Fruit fly (Drosophila melanogaster) whole organism, pupa: ENCODE data around the gene CG13728.
A peak's percentile ranks its signal among the peaks of the same experiment; 100 is the strongest.

ENCODE experiments used
- CG10348 ChIP-seq: fragments of 200-800 bp; sonication (Bioruptor generic); IDR thresholded peaks from 2 replicates; pipeline ENCODE4 v1.3.6; 2022; ENCODE audit warnings: missing biosample characterization, missing genetic modification characterization
- CG12605 ChIP-seq: fragments of 200-800 bp; sonication (Bioruptor generic); IDR thresholded peaks from 2 replicates; pipeline ENCODE4 v1.3.6; 2022; ENCODE audit warnings: missing biosample characterization, missing genetic modification characterization
- CG13204 ChIP-seq: fragments of 200-800 bp; sonication (Bioruptor generic); optimal IDR thresholded peaks from 2 replicates; lab custom pipeline; 2018; ENCODE audit warnings: missing biosample characterization, mild to moderate bottlenecking, missing genetic modification characterization, moderate library complexity
- CG14655 ChIP-seq: fragments of 200-800 bp; sonication (Bioruptor generic); optimal IDR thresholded peaks from 3 replicates; lab custom pipeline; 2017; ENCODE audit warnings: mild to moderate bottlenecking, missing biosample characterization, missing genetic modification reagents, missing genetic modification characterization
- CG15710 ChIP-seq: fragments of 200-800 bp; sonication (Bioruptor generic); optimal IDR thresholded peaks from 2 replicates; lab custom pipeline; 2018; ENCODE audit warnings: missing biosample characterization, mild to moderate bottlenecking, missing genetic modification characterization, moderate library complexity
- CG17806 ChIP-seq: fragments of 200-800 bp; sonication (Bioruptor generic); optimal IDR thresholded peaks from 2 replicates; lab custom pipeline; 2018; ENCODE audit warnings: missing biosample characterization, mild to moderate bottlenecking, missing genetic modification characterization, moderate library complexity
- CG32121 ChIP-seq: fragments of 200-800 bp; sonication (Bioruptor generic); IDR thresholded peaks from 2 replicates; pipeline ENCODE4 v1.3.6; 2022; ENCODE audit warnings: missing biosample characterization, missing genetic modification characterization
- CG34367 ChIP-seq: fragments of 200-800 bp; sonication (Bioruptor generic); optimal IDR thresholded peaks from 2 replicates; lab custom pipeline; 2018; ENCODE audit warnings: missing biosample characterization, mild to moderate bottlenecking, missing genetic modification characterization
- CG4496 ChIP-seq: fragments of 200-800 bp; sonication (Bioruptor generic); IDR thresholded peaks from 3 replicates; pipeline ENCODE4 v1.3.6; 2022; ENCODE audit warnings: missing biosample characterization, missing genetic modification characterization
- CG8159 ChIP-seq: fragments of 200-800 bp; sonication (Bioruptor generic); optimal IDR thresholded peaks from 3 replicates; lab custom pipeline; 2018; ENCODE audit warnings: missing biosample characterization, mild to moderate bottlenecking, missing genetic modification characterization, moderate library complexity
- CG8301 ChIP-seq: fragments of 200-800 bp; sonication (Bioruptor generic); optimal IDR thresholded peaks from 2 replicates; lab custom pipeline; 2018; ENCODE audit warnings: missing biosample characterization, mild to moderate bottlenecking, missing genetic modification characterization
- CG9948 ChIP-seq: fragments of 200-800 bp; sonication (Bioruptor generic); optimal IDR thresholded peaks from 2 replicates; lab custom pipeline; 2018; ENCODE audit warnings: missing biosample characterization, mild to moderate bottlenecking, missing genetic modification characterization, moderate library complexity
- D1 ChIP-seq: fragments of 200-800 bp; sonication (Bioruptor generic); optimal IDR thresholded peaks from 2 replicates; lab custom pipeline; 2018; ENCODE audit warnings: missing biosample characterization, mild to moderate bottlenecking, missing genetic modification characterization, moderate library complexity
- EcR ChIP-seq: fragments of 200-800 bp; sonication (Bioruptor generic); optimal IDR thresholded peaks from 3 replicates; lab custom pipeline; 2019; ENCODE audit warnings: missing biosample characterization, missing genetic modification characterization, mild to moderate bottlenecking, moderate library complexity, missing genetic modification reagents
- Ets98B ChIP-seq: fragments of 200-800 bp; sonication (Bioruptor generic); IDR thresholded peaks from 2 replicates; pipeline ENCODE4 v1.3.6; 2022; ENCODE audit warnings: missing biosample characterization, missing genetic modification characterization
- Pif1A ChIP-seq: fragments of 200-800 bp; sonication (Bioruptor generic); optimal IDR thresholded peaks from 3 replicates; lab custom pipeline; 2016; ENCODE audit warnings: missing biosample characterization, missing genetic modification characterization
- Pif1B ChIP-seq: fragments of 200-800 bp; sonication (Bioruptor generic); optimal IDR thresholded peaks from 3 replicates; lab custom pipeline; 2016; ENCODE audit warnings: missing biosample characterization, missing genetic modification characterization
- Snoo ChIP-seq: fragments of 200-800 bp; sonication (Bioruptor generic); optimal IDR thresholded peaks from 3 replicates; lab custom pipeline; 2017; ENCODE audit warnings: missing biosample characterization, mild to moderate bottlenecking, missing genetic modification characterization, inconsistent platforms
- fd96Ca ChIP-seq: fragments of 200-800 bp; sonication (Bioruptor generic); IDR thresholded peaks from 3 replicates; pipeline ENCODE4 v1.3.6; 2022; ENCODE audit warnings: missing biosample characterization, missing genetic modification characterization
- gl ChIP-seq: fragments of 200-800 bp; sonication (Bioruptor generic); optimal IDR thresholded peaks from 2 replicates; lab custom pipeline; 2018; ENCODE audit warnings: missing biosample characterization, mild to moderate bottlenecking, missing genetic modification characterization
- rn ChIP-seq: fragments of 200-800 bp; sonication (Bioruptor generic); IDR thresholded peaks from 2 replicates; pipeline ENCODE4 v1.3.6; 2022; ENCODE audit warnings: missing biosample characterization, missing genetic modification characterization

CG13728 gene

DNA sequence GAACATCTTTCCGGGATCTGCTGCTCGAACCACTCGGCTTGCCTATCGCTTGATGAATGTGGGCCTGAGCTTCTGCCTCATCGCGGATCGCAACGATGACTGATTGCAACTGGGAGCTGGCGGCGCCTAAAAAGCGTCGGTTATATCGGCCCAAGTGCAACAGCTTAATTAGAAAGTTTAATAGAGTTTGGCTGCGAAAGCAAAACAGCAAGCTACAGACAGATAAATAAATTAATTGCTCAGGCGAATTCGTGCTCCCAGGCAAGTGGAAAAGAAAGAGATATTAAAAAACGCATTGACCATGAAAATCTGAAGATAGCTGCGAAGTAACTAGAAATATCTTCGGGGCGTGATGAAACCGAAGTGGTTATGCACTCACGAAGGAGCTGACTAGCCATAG lies at the start of gene CG13728:
CG13728 (minus strand) TSS at position 101 of the 400 bp plus-strand sequence.
- no peak for TF ChIP-seq D1 (tag; lab: Kevin White, UChicago)
- TF ChIP-seq EcR (GFP tag; lab: Kevin White, UChicago), result no peak
- no peak for TF ChIP-seq CG32121 (GFP tag; lab: Robert Waterston, UW)
- TF ChIP-seq CG13204 (GFP tag; lab: Kevin White, UChicago), result no peak
- TF ChIP-seq CG4496 (GFP tag; lab: Robert Waterston, UW), result no peak
- no peak for TF ChIP-seq Ets98B
- TF ChIP-seq CG10348 (GFP tag; lab: Robert Waterston, UW), result no peak
- TF ChIP-seq gl, result no peak
- TF ChIP-seq CG9948 (tag; lab: Kevin White, UChicago), result no peak
- TF ChIP-seq CG12605 (GFP tag; lab: Robert Waterston, UW), result no peak
- no peak for TF ChIP-seq Pif1A (GFP tag; lab: Kevin White, UChicago)
- TF ChIP-seq fd96Ca (GFP tag; lab: Robert Waterston, UW), result no peak
- TF ChIP-seq CG17806 (tag; lab: Kevin White, UChicago), result no peak
- no peak for TF ChIP-seq Pif1B (GFP tag; lab: Kevin White, UChicago)
- no peak for TF ChIP-seq CG15710
- no peak for TF ChIP-seq CG34367 (tag; lab: Kevin White, UChicago)
- no peak for TF ChIP-seq CG8301
- no peak for TF ChIP-seq CG8159
- TF ChIP-seq CG14655 (GFP tag; lab: Kevin White, UChicago), result no peak

DNA sequence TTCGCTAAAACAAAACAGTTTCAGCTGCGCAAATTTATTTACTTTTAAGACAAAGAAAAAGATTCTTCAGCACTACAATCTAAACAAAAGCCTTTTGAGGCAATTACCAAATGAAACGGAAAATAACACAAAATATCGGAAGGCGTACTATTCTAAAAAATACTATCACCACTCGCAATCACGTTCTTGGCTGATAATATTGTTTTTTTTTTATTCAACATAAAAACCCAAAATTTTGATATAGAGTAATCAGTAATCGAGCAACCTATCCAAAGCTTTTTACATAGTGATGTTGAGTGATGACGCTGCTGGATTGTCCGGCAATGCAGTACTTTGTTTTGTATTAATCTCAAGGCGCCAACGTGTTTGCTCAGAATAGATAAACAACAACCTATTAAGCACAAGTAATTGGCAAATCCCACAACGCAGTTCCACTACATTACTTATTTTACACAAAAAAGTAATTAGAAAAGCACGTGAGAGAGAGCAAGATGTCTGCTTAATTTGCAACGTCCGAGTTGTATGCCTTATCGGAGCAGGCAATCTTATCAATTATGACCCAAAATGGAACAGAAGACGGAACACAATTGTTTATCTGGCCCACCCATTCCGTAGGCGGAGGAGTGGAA lies 48.5 kb upstream of the CG13728 start:
- TF ChIP-seq CG12605 (GFP tag; lab: Robert Waterston, UW) (peak; percentile 15; the same call in 1 of the 2 replicates), CG34367 (tag; lab: Kevin White, UChicago) (no peak), CG8301 (peak; percentile 18), CG14655 (GFP tag; lab: Kevin White, UChicago) (peak; percentile 30), CG8159 (peak; percentile 33), Pif1A (GFP tag; lab: Kevin White, UChicago) (peak; percentile 32), gl (no peak), CG15710 (no peak)

DNA sequence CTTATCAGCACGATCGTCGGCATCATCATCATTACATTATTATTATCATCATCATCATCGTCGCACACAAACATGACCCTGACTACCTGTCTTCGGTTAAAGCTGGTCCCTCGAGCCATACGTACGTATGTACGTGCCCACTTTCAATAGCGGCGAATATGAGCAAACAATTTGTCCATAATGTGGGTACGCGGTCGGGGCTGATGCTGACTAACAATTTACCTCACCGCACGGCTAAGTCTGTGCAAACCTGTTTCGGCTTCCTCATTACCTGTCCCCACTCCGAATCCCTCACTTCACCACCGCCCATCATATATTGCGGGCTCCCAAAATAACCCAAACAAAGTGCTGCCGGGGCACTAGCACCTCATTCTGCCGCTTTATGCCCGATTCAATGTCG lies 47.9 kb upstream of the CG13728 start:
- no peak for TF ChIP-seq CG34367 (tag; lab: Kevin White, UChicago)
- TF ChIP-seq CG10348 (GFP tag; lab: Robert Waterston, UW), result no peak
- no peak for TF ChIP-seq CG8301
- no peak for TF ChIP-seq Ets98B
- TF ChIP-seq CG13204 (GFP tag; lab: Kevin White, UChicago), result no peak
- TF ChIP-seq CG14655 (GFP tag; lab: Kevin White, UChicago), result no peak
- TF ChIP-seq fd96Ca (GFP tag; lab: Robert Waterston, UW), result 0 out of 3 replicates have a peak, but pooled peaks have one; percentile 23
- TF ChIP-seq CG4496 (GFP tag; lab: Robert Waterston, UW), result peak; percentile 50; the same call in 2 of the 3 replicates
- no peak for TF ChIP-seq CG9948 (tag; lab: Kevin White, UChicago)
- TF ChIP-seq Pif1A (GFP tag; lab: Kevin White, UChicago), result no peak
- TF ChIP-seq Snoo, result no peak
- no peak for TF ChIP-seq D1 (tag; lab: Kevin White, UChicago)
- peak; percentile 39 for TF ChIP-seq EcR (GFP tag; lab: Kevin White, UChicago)
- no peak for TF ChIP-seq CG15710
- TF ChIP-seq, all 21 proteins: peak for 3

DNA sequence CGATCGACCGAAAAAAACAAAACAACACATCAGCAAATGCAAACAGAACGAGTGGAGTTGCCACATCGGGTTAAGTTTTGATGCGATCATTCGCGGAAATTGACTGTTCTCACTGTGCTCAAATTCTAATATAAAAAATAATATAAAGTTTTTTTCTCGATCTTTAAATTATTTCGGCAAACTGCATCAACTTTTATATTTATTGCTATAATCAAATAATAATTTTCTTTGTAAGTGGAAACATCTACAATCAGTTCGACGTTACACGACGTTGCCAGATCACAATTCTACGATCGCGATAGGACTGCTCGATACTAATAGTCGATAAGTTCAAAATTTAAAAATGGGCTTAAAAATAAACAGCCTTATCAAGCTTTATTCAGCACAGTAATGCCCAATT lies 46.3 kb upstream of the CG13728 start, which contains the start of gene Gorab:
Gorab (minus strand) TSS at position 58 of the 400 bp plus-strand sequence.
- peak; percentile 85 for TF ChIP-seq CG10348 (GFP tag; lab: Robert Waterston, UW)
- peak; percentile 68 for TF ChIP-seq CG34367 (tag; lab: Kevin White, UChicago)
- TF ChIP-seq EcR (GFP tag; lab: Kevin White, UChicago), result no peak
- peak; percentile 91 for TF ChIP-seq Ets98B
- peak; percentile 79 for TF ChIP-seq Pif1A (GFP tag; lab: Kevin White, UChicago)
- no peak for TF ChIP-seq CG13204 (GFP tag; lab: Kevin White, UChicago)
- TF ChIP-seq CG8159, result peak; percentile 78
- peak; percentile 85 for TF ChIP-seq CG15710
- peak; percentile 73 for TF ChIP-seq CG8301
- peak; percentile 81 for TF ChIP-seq Snoo
- TF ChIP-seq rn (GFP tag; lab: Robert Waterston, UW), result peak; percentile 90
- TF ChIP-seq CG14655 (GFP tag; lab: Kevin White, UChicago), result peak; percentile 80
- peak; percentile 76 for TF ChIP-seq Pif1B (GFP tag; lab: Kevin White, UChicago)
- peak; percentile 86 for TF ChIP-seq CG12605 (GFP tag; lab: Robert Waterston, UW)
- peak; percentile 92 for TF ChIP-seq CG32121 (GFP tag; lab: Robert Waterston, UW)
- TF ChIP-seq D1 (tag; lab: Kevin White, UChicago), result no peak
- TF ChIP-seq CG17806 (tag; lab: Kevin White, UChicago), result peak; percentile 86
- peak; percentile 91 for TF ChIP-seq fd96Ca (GFP tag; lab: Robert Waterston, UW)
- peak; percentile 80 for TF ChIP-seq CG9948 (tag; lab: Kevin White, UChicago)
- TF ChIP-seq gl, result no peak
- TF ChIP-seq CG4496 (GFP tag; lab: Robert Waterston, UW), result peak; percentile 96

DNA sequence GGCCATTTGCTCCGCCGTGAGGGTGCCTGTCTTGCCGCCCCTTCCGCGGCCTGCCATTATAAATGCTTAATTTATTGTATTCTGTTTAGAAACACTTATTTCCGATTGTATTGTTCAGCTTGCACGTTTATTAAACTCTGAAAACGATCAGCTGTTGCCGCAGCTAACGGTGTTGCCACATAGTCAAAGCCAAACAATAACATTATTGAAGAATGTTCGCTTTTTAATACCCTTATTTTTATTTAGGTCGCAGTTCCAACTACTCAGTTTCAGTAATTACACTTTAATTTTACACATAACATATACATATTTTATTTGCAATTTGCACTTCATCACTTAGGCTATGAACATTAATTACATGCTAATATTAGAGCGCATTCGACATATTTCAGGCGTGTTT lies 44.5 kb upstream of the CG13728 start, which contains the start of gene Polr3G:
Polr3G (minus strand) TSS at position 118 of the 400 bp plus-strand sequence.
- peak; percentile 16 for TF ChIP-seq Snoo
- TF ChIP-seq CG17806 (tag; lab: Kevin White, UChicago), result peak; percentile 2
- TF ChIP-seq CG34367 (tag; lab: Kevin White, UChicago), result no peak
